Fruit fly (Drosophila melanogaster) whole organism, pupa: Measurements from ENCODE around the gene x16.

ENCODE experiments used
- CG10348 ChIP-seq: fragments of 200-800 bp; sonication (Bioruptor generic); IDR thresholded peaks from 2 replicates; pipeline ENCODE4 v1.3.6; 2022; ENCODE audit warnings: missing biosample characterization, missing genetic modification characterization
- CG12605 ChIP-seq: fragments of 200-800 bp; sonication (Bioruptor generic); IDR thresholded peaks from 2 replicates; pipeline ENCODE4 v1.3.6; 2022; ENCODE audit warnings: missing biosample characterization, missing genetic modification characterization
- CG13204 ChIP-seq: fragments of 200-800 bp; sonication (Bioruptor generic); optimal IDR thresholded peaks from 2 replicates; lab custom pipeline; 2018; ENCODE audit warnings: missing biosample characterization, mild to moderate bottlenecking, missing genetic modification characterization, moderate library complexity
- CG14655 ChIP-seq: fragments of 200-800 bp; sonication (Bioruptor generic); optimal IDR thresholded peaks from 3 replicates; lab custom pipeline; 2017; ENCODE audit warnings: mild to moderate bottlenecking, missing biosample characterization, missing genetic modification reagents, missing genetic modification characterization
- CG15710 ChIP-seq: fragments of 200-800 bp; sonication (Bioruptor generic); optimal IDR thresholded peaks from 2 replicates; lab custom pipeline; 2018; ENCODE audit warnings: missing biosample characterization, mild to moderate bottlenecking, missing genetic modification characterization, moderate library complexity
- CG17806 ChIP-seq: fragments of 200-800 bp; sonication (Bioruptor generic); optimal IDR thresholded peaks from 2 replicates; lab custom pipeline; 2018; ENCODE audit warnings: missing biosample characterization, mild to moderate bottlenecking, missing genetic modification characterization, moderate library complexity
- CG32121 ChIP-seq: fragments of 200-800 bp; sonication (Bioruptor generic); IDR thresholded peaks from 2 replicates; pipeline ENCODE4 v1.3.6; 2022; ENCODE audit warnings: missing biosample characterization, missing genetic modification characterization
- CG34367 ChIP-seq: fragments of 200-800 bp; sonication (Bioruptor generic); optimal IDR thresholded peaks from 2 replicates; lab custom pipeline; 2018; ENCODE audit warnings: missing biosample characterization, mild to moderate bottlenecking, missing genetic modification characterization
- CG4496 ChIP-seq: fragments of 200-800 bp; sonication (Bioruptor generic); IDR thresholded peaks from 3 replicates; pipeline ENCODE4 v1.3.6; 2022; ENCODE audit warnings: missing biosample characterization, missing genetic modification characterization
- CG8159 ChIP-seq: fragments of 200-800 bp; sonication (Bioruptor generic); optimal IDR thresholded peaks from 3 replicates; lab custom pipeline; 2018; ENCODE audit warnings: missing biosample characterization, mild to moderate bottlenecking, missing genetic modification characterization, moderate library complexity
- CG8301 ChIP-seq: fragments of 200-800 bp; sonication (Bioruptor generic); optimal IDR thresholded peaks from 2 replicates; lab custom pipeline; 2018; ENCODE audit warnings: missing biosample characterization, mild to moderate bottlenecking, missing genetic modification characterization
- CG9948 ChIP-seq: fragments of 200-800 bp; sonication (Bioruptor generic); optimal IDR thresholded peaks from 2 replicates; lab custom pipeline; 2018; ENCODE audit warnings: missing biosample characterization, mild to moderate bottlenecking, missing genetic modification characterization, moderate library complexity
- D1 ChIP-seq: fragments of 200-800 bp; sonication (Bioruptor generic); optimal IDR thresholded peaks from 2 replicates; lab custom pipeline; 2018; ENCODE audit warnings: missing biosample characterization, mild to moderate bottlenecking, missing genetic modification characterization, moderate library complexity
- EcR ChIP-seq: fragments of 200-800 bp; sonication (Bioruptor generic); optimal IDR thresholded peaks from 3 replicates; lab custom pipeline; 2019; ENCODE audit warnings: missing biosample characterization, missing genetic modification characterization, mild to moderate bottlenecking, moderate library complexity, missing genetic modification reagents
- Ets98B ChIP-seq: fragments of 200-800 bp; sonication (Bioruptor generic); IDR thresholded peaks from 2 replicates; pipeline ENCODE4 v1.3.6; 2022; ENCODE audit warnings: missing biosample characterization, missing genetic modification characterization
- Pif1A ChIP-seq: fragments of 200-800 bp; sonication (Bioruptor generic); optimal IDR thresholded peaks from 3 replicates; lab custom pipeline; 2016; ENCODE audit warnings: missing biosample characterization, missing genetic modification characterization
- Pif1B ChIP-seq: fragments of 200-800 bp; sonication (Bioruptor generic); optimal IDR thresholded peaks from 3 replicates; lab custom pipeline; 2016; ENCODE audit warnings: missing biosample characterization, missing genetic modification characterization
- Snoo ChIP-seq: fragments of 200-800 bp; sonication (Bioruptor generic); optimal IDR thresholded peaks from 3 replicates; lab custom pipeline; 2017; ENCODE audit warnings: missing biosample characterization, mild to moderate bottlenecking, missing genetic modification characterization, inconsistent platforms
- fd96Ca ChIP-seq: fragments of 200-800 bp; sonication (Bioruptor generic); IDR thresholded peaks from 3 replicates; pipeline ENCODE4 v1.3.6; 2022; ENCODE audit warnings: missing biosample characterization, missing genetic modification characterization
- gl ChIP-seq: fragments of 200-800 bp; sonication (Bioruptor generic); optimal IDR thresholded peaks from 2 replicates; lab custom pipeline; 2018; ENCODE audit warnings: missing biosample characterization, mild to moderate bottlenecking, missing genetic modification characterization
- rn ChIP-seq: fragments of 200-800 bp; sonication (Bioruptor generic); IDR thresholded peaks from 2 replicates; pipeline ENCODE4 v1.3.6; 2022; ENCODE audit warnings: missing biosample characterization, missing genetic modification characterization

The x16 gene

DNA sequence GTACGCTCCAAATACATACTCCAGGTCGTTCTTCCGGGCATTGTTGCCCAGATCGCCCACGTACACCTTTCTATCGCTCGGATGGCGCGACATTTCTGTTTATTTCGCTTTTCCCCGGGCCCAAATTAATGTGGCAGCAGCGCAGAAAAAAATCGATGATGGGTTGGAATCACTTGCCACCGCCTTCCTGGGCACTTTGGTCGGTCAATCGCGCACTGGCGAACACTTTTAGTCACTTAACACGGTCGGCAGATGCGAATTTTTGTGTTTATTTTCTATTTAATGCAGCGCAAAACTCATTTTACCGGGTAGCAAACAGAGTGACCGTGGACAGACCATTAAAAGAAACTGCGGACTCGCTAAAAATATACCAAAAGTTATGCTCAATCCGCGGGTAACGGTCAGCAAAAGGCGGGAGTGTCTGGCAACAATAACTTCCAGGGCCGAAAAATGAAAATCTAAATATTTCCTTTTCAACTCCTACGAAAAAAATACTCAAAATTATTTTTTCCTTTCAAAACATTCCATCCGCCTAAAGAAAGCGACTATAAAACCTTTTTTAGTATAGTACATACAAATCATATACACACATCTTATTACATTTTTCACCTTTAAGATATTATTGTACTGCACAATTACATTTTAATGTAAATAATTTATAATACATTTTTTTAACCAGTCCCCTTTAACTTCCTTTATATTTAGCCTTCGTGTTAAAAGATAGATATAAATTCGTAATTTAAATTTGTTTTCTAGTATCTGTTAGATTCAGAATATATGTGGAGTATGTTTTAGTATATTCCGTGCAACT, at the start of gene x16:
Gene x16, minus strand, starts transcription at position 361 of the 811 bp plus-strand sequence.
- no peak for TF ChIP-seq D1 (tag; lab: Kevin White, UChicago)
- TF ChIP-seq CG8159 (tag; lab: Kevin White, UChicago), result peak; percentile 13
- no peak for TF ChIP-seq CG14655

dm6 chr2L:6968013-6968517, 48.1 kb upstream of the x16 start:
- TF ChIP-seq CG8301 (tag; lab: Kevin White, UChicago), result no peak
- no peak for TF ChIP-seq CG32121 (GFP tag; lab: Robert Waterston, UW)
- no peak for TF ChIP-seq gl (tag; lab: Kevin White, UChicago)
- peak; percentile 48 for TF ChIP-seq Ets98B (GFP tag; lab: Robert Waterston, UW)
- no peak for TF ChIP-seq CG34367 (tag; lab: Kevin White, UChicago)
- TF ChIP-seq CG14655, result no peak
- TF ChIP-seq Snoo, result peak; percentile 22
- TF ChIP-seq CG12605 (GFP tag; lab: Robert Waterston, UW), result peak; percentile 32; the same call in 1 of the 2 replicates
- TF ChIP-seq CG15710 (tag; lab: Kevin White, UChicago), result no peak
- TF ChIP-seq CG13204 (GFP tag; lab: Kevin White, UChicago), result no peak
- TF ChIP-seq Pif1B (GFP tag; lab: Kevin White, UChicago), result no peak
- TF ChIP-seq CG9948 (tag; lab: Kevin White, UChicago), result no peak
- TF ChIP-seq CG8159 (tag; lab: Kevin White, UChicago), result peak; percentile 32
- no peak for TF ChIP-seq EcR
- TF ChIP-seq Pif1A (GFP tag; lab: Kevin White, UChicago), result no peak
- TF ChIP-seq D1 (tag; lab: Kevin White, UChicago), result no peak
- TF ChIP-seq rn (GFP tag; lab: Robert Waterston, UW), result 0 out of 2 replicates have a peak, but pooled peaks have one; percentile 11
- no peak for TF ChIP-seq CG10348 (GFP tag; lab: Robert Waterston, UW)
- peak; percentile 36; the same call in 1 of the 3 replicates for TF ChIP-seq CG4496 (GFP tag; lab: Robert Waterston, UW)
- TF ChIP-seq CG17806 (tag; lab: Kevin White, UChicago), result peak; percentile 42
- no peak for TF ChIP-seq fd96Ca (GFP tag; lab: Robert Waterston, UW)

- TF ChIP-seq CG15710 (tag; lab: Kevin White, UChicago) (peak; percentile 6), Ets98B (GFP tag; lab: Robert Waterston, UW) (peak; percentile 5; the same call in 1 of the 2 replicates), CG4496 (GFP tag; lab: Robert Waterston, UW) (no peak; the same call in 2 of the 3 replicates)
Observed at dm6 chr2L:6967422-6968012, 47.5 kb upstream of the x16 start, which contains the start of gene Sumo. Sumo (minus strand) TSS chr2L:6967644.

- TF ChIP-seq Snoo, result no peak
- no peak for TF ChIP-seq CG17806 (tag; lab: Kevin White, UChicago)
- TF ChIP-seq CG4496 (GFP tag; lab: Robert Waterston, UW), result 0 out of 3 replicates have a peak, but pooled peaks have one; percentile 12
- TF ChIP-seq EcR, result peak; percentile 23
- TF ChIP-seq, all 21 proteins: peak for 2
Observed at dm6 chr2L:6966309-6966708, 46.3 kb upstream of the x16 start.

DNA sequence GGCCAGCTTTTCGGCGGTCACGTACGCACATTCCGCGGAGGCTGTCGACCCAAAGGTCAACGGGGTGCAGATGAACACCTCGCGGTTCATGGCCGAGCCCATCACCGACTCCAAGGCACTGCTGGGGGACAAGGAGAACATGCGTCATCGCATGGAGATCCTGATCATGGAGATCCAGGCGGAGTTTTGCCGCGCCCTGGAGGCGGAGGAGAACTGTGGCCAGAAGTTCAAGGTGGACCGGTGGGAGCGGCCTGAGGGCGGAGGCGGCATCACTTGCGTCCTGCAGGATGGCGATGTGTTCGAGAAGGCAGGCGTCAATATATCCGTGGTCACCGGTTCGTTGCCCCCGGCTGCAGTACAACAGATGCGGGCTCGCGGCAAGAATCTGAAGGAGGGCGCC, 44.6 kb upstream of the x16 start:
- TF ChIP-seq CG12605 (GFP tag; lab: Robert Waterston, UW), result no peak
- no peak for TF ChIP-seq Ets98B (GFP tag; lab: Robert Waterston, UW)
- TF ChIP-seq CG13204 (GFP tag; lab: Kevin White, UChicago), result no peak
- no peak for TF ChIP-seq CG9948 (tag; lab: Kevin White, UChicago)
- TF ChIP-seq Pif1B (GFP tag; lab: Kevin White, UChicago), result no peak
- no peak for TF ChIP-seq CG15710 (tag; lab: Kevin White, UChicago)

- no peak for TF ChIP-seq CG13204 (GFP tag; lab: Kevin White, UChicago)
- peak; percentile 33; the same call in 1 of the 2 replicates for TF ChIP-seq Ets98B (GFP tag; lab: Robert Waterston, UW)
- TF ChIP-seq CG32121 (GFP tag; lab: Robert Waterston, UW), result no peak; the same call in 1 of the 2 replicates
- no peak for TF ChIP-seq CG14655
- no peak for TF ChIP-seq CG8301 (tag; lab: Kevin White, UChicago)
- TF ChIP-seq CG15710 (tag; lab: Kevin White, UChicago), result peak; percentile 66
- no peak for TF ChIP-seq fd96Ca (GFP tag; lab: Robert Waterston, UW)
- TF ChIP-seq rn (GFP tag; lab: Robert Waterston, UW), result no peak
- peak; percentile 38 for TF ChIP-seq CG34367 (tag; lab: Kevin White, UChicago)
- no peak for TF ChIP-seq CG10348 (GFP tag; lab: Robert Waterston, UW)
- TF ChIP-seq CG17806 (tag; lab: Kevin White, UChicago), result peak; percentile 63
- peak; percentile 35; the same call in 2 of the 3 replicates for TF ChIP-seq CG4496 (GFP tag; lab: Robert Waterston, UW)
- no peak for TF ChIP-seq EcR
- no peak for TF ChIP-seq gl (tag; lab: Kevin White, UChicago)
- TF ChIP-seq Pif1B (GFP tag; lab: Kevin White, UChicago), result no peak
- TF ChIP-seq D1 (tag; lab: Kevin White, UChicago), result no peak
- peak; percentile 25; the same call in 1 of the 2 replicates for TF ChIP-seq CG12605 (GFP tag; lab: Robert Waterston, UW)
- no peak for TF ChIP-seq Pif1A (GFP tag; lab: Kevin White, UChicago)
- TF ChIP-seq CG8159 (tag; lab: Kevin White, UChicago), result peak; percentile 74
- TF ChIP-seq Snoo, result peak; percentile 48
- peak; percentile 64 for TF ChIP-seq CG9948 (tag; lab: Kevin White, UChicago)
Observed at dm6 chr2L:6964022-6964434, 44.0 kb upstream of the x16 start, which contains the start of the genes sip2 and Coprox. sip2 (minus strand) TSS chr2L:6964074. Coprox (plus strand) TSS chr2L:6964421.
